Fruit fly (Drosophila melanogaster) whole organism, wandering third instar larva: ENCODE measurements around the gene aus.
A peak's percentile ranks its signal among the peaks of the same experiment; 100 is the strongest.

Experiments used
- Abd-B ChIP-seq: fragments of >200 bp; optimal IDR thresholded peaks from 2 replicates; lab custom pipeline; 2017; ENCODE audit warnings: missing biosample characterization, missing genetic modification characterization
- CG32264 ChIP-seq: fragments of 200-800 bp; sonication (Bioruptor generic); optimal IDR thresholded peaks from 2 replicates; lab custom pipeline; 2016; ENCODE audit warnings: missing biosample characterization, missing genetic modification characterization
- CG9705 ChIP-seq: fragments of 200-800 bp; sonication (Bioruptor generic); optimal IDR thresholded peaks from 2 replicates; lab custom pipeline; 2018; ENCODE audit warnings: missing biosample characterization, mild to moderate bottlenecking, missing genetic modification characterization
- CrebA ChIP-seq: fragments of 200-800 bp; sonication (Bioruptor generic); optimal IDR thresholded peaks from 2 replicates; lab custom pipeline; 2016; ENCODE audit warnings: missing biosample characterization, mild to moderate bottlenecking, missing genetic modification characterization, borderline replicate concordance
- Dfd ChIP-seq: fragments of >200 bp; optimal IDR thresholded peaks from 2 replicates; lab custom pipeline; 2017; ENCODE audit warnings: missing biosample characterization, missing genetic modification characterization
- Dif ChIP-seq: fragments of 200-275, 200-300 bp; sonication (Bioruptor generic); optimal IDR thresholded peaks from 2 replicates; lab custom pipeline; 2018; ENCODE audit warnings: missing biosample characterization, missing genetic modification characterization; ENCODE audit not compliant: partially characterized antibody
- GATAd ChIP-seq: sonication (Bioruptor generic); optimal IDR thresholded peaks from 2 replicates; lab custom pipeline; 2016; ENCODE audit warnings: missing biosample characterization, missing genetic modification characterization
- HLH106 ChIP-seq: fragments of 200-800 bp; optimal IDR thresholded peaks from 3 replicates; lab custom pipeline; 2019; ENCODE audit warnings: missing biosample characterization, mild to moderate bottlenecking, missing genetic modification characterization, moderate library complexity
- Hnf4 ChIP-seq: fragments of 200-800 bp; sonication (Bioruptor generic); optimal IDR thresholded peaks from 2 replicates; lab custom pipeline; 2016; ENCODE audit warnings: missing biosample characterization, mild to moderate bottlenecking, missing genetic modification characterization
- Hr78 ChIP-seq: fragments of >200 bp; optimal IDR thresholded peaks from 2 replicates; lab custom pipeline; 2017; ENCODE audit warnings: missing biosample characterization, missing genetic modification characterization
- Hr83 ChIP-seq: fragments of 200-300 bp; sonication (Bioruptor generic); optimal IDR thresholded peaks from 2 replicates; lab custom pipeline; 2016; ENCODE audit warnings: missing biosample characterization, mild to moderate bottlenecking, missing genetic modification characterization, moderate library complexity; ENCODE audit not compliant: poor library complexity, severe bottlenecking
- Jra ChIP-seq: sonication (Bioruptor generic); optimal IDR thresholded peaks from 2 replicates; lab custom pipeline; 2016; ENCODE audit warnings: missing biosample characterization, missing genetic modification characterization
- Mio ChIP-seq: sonication (Bioruptor generic); optimal IDR thresholded peaks from 2 replicates; lab custom pipeline; 2016; ENCODE audit warnings: missing biosample characterization, missing genetic modification characterization
- Myc ChIP-seq: fragments of >200 bp; optimal IDR thresholded peaks from 2 replicates; lab custom pipeline; 2017
- N ChIP-seq: fragments of >200 bp; optimal IDR thresholded peaks from 2 replicates; lab custom pipeline; 2018; ENCODE audit warnings: missing biosample characterization, missing external identifiers, missing genetic modification characterization
- OdsH ChIP-seq: fragments of 200-800 bp; sonication (Bioruptor generic); optimal IDR thresholded peaks from 2 replicates; lab custom pipeline; 2016; ENCODE audit warnings: missing biosample characterization, mild to moderate bottlenecking, missing genetic modification characterization
- Rel ChIP-seq, 2 experiments: fragments of 200-800 bp; sonication (Bioruptor generic) in 1 of 2; optimal IDR thresholded peaks; 2 replicates in 1 of 2; 3 replicates in 1 of 2; lab custom pipeline; 2016 to 2019; ENCODE audit warnings: mild to moderate bottlenecking in 2 of 2, missing biosample characterization in 2 of 2, missing genetic modification characterization in 2 of 2, moderate library complexity in 1 of 2
- Sp1 ChIP-seq: fragments of 200-800 bp; sonication (Bioruptor generic); optimal IDR thresholded peaks from 3 replicates; lab custom pipeline; 2019; ENCODE audit warnings: missing biosample characterization, mild to moderate bottlenecking, missing genetic modification characterization, moderate library complexity
- Vsx2 ChIP-seq: fragments of 200-300, 225-300 bp; sonication (Bioruptor generic); optimal IDR thresholded peaks from 2 replicates; lab custom pipeline; 2018; ENCODE audit warnings: missing biosample characterization, missing genetic modification characterization; ENCODE audit not compliant: partially characterized antibody
- br ChIP-seq: fragments of 200-800 bp; sonication (Bioruptor generic); optimal IDR thresholded peaks from 2 replicates; lab custom pipeline; 2016; ENCODE audit warnings: missing biosample characterization, missing genetic modification characterization
- brk ChIP-seq: fragments of 200-800 bp; sonication (Bioruptor generic); optimal IDR thresholded peaks from 2 replicates; lab custom pipeline; 2016; ENCODE audit warnings: missing biosample characterization, mild to moderate bottlenecking, missing genetic modification characterization
- dl ChIP-seq, 2 experiments: fragments of 175-275, 200-275 bp in 1 of 2; fragments of 200-275 bp in 1 of 2; sonication (Bioruptor generic); optimal IDR thresholded peaks; lab custom pipeline; 2018; ENCODE audit warnings: mild to moderate bottlenecking in 2 of 2, missing biosample characterization in 2 of 2, missing genetic modification characterization in 2 of 2, moderate library complexity in 2 of 2; ENCODE audit not compliant: partially characterized antibody in 2 of 2, insufficient read depth in 1 of 2
- dmrt93B ChIP-seq: fragments of 200-800 bp; sonication (Bioruptor generic); optimal IDR thresholded peaks from 2 replicates; lab custom pipeline; 2018; ENCODE audit warnings: missing biosample characterization, mild to moderate bottlenecking, missing genetic modification characterization
- dsf ChIP-seq: sonication (Bioruptor generic); optimal IDR thresholded peaks from 2 replicates; lab custom pipeline; 2016; ENCODE audit warnings: missing biosample characterization, missing genetic modification characterization, borderline replicate concordance
- ey ChIP-seq: fragments of 200-800 bp; sonication (Bioruptor generic); optimal IDR thresholded peaks from 2 replicates; lab custom pipeline; 2016; ENCODE audit warnings: missing biosample characterization, missing genetic modification characterization
- foxo ChIP-seq, 2 experiments: fragments of 200-800 bp; sonication (Bioruptor generic); optimal IDR thresholded peaks; 2 replicates in 1 of 2; 3 replicates in 1 of 2; lab custom pipeline; 2016 to 2017; ENCODE audit warnings: missing biosample characterization in 2 of 2, missing genetic modification characterization in 2 of 2
- fru ChIP-seq: fragments of 200-800 bp; sonication (Bioruptor generic); optimal IDR thresholded peaks from 3 replicates; lab custom pipeline; 2016; ENCODE audit warnings: missing biosample characterization, mild to moderate bottlenecking, missing genetic modification characterization
- h ChIP-seq: fragments of 200-800 bp; sonication (Bioruptor generic); optimal IDR thresholded peaks from 3 replicates; lab custom pipeline; 2016; ENCODE audit warnings: missing biosample characterization, mild to moderate bottlenecking, missing genetic modification characterization
- jim ChIP-seq: fragments of 175-275, 200-325 bp; sonication (Bioruptor generic); optimal IDR thresholded peaks from 2 replicates; lab custom pipeline; 2016; ENCODE audit warnings: missing biosample characterization, mild to moderate bottlenecking, missing genetic modification characterization
- lola ChIP-seq: fragments of >200 bp; optimal IDR thresholded peaks from 2 replicates; lab custom pipeline; 2017; ENCODE audit warnings: missing biosample characterization, missing genetic modification characterization
- pan ChIP-seq: fragments of >200 bp; optimal IDR thresholded peaks from 2 replicates; lab custom pipeline; 2017
- psq ChIP-seq: fragments of 200-800 bp; sonication (Bioruptor generic); optimal IDR thresholded peaks from 3 replicates; lab custom pipeline; 2017; ENCODE audit warnings: missing biosample characterization, mild to moderate bottlenecking, missing genetic modification characterization, moderate library complexity
- rgr ChIP-seq: fragments of 200-800 bp; sonication (Bioruptor generic); optimal IDR thresholded peaks from 3 replicates; lab custom pipeline; 2016; ENCODE audit warnings: missing biosample characterization, mild to moderate bottlenecking, missing genetic modification characterization
- sage ChIP-seq: fragments of 200-800 bp; sonication (Bioruptor generic); optimal IDR thresholded peaks from 2 replicates; lab custom pipeline; 2016; ENCODE audit warnings: missing biosample characterization, mild to moderate bottlenecking, missing genetic modification characterization
- sv ChIP-seq: fragments of 200-800 bp; sonication (Bioruptor generic); optimal IDR thresholded peaks from 3 replicates; lab custom pipeline; 2016; ENCODE audit warnings: missing biosample characterization, missing genetic modification characterization
- tai ChIP-seq: sonication (Bioruptor generic); optimal IDR thresholded peaks from 2 replicates; lab custom pipeline; 2016; ENCODE audit warnings: missing biosample characterization, missing genetic modification characterization
- usp ChIP-seq: fragments of >200 bp; optimal IDR thresholded peaks from 2 replicates; lab custom pipeline; 2017; ENCODE audit warnings: missing biosample characterization, missing genetic modification characterization
- woc ChIP-seq: sonication (Bioruptor generic); optimal IDR thresholded peaks from 2 replicates; lab custom pipeline; 2016; ENCODE audit warnings: missing biosample characterization, mild to moderate bottlenecking, missing genetic modification characterization

aus gene

dm6 chr3R:21338313-21338921 is 11.0 kb downstream of the aus start:
- no peak for TF ChIP-seq dsf (GFP tag; lab: Kevin White, UChicago)
- no peak for TF ChIP-seq Rel (GFP tag; optimal IDR thresholded peaks at IDR 0.05; lab: Kevin White, UChicago)
- TF ChIP-seq Rel (tag; optimal IDR thresholded peaks at IDR 0.05; lab: Kevin White, UChicago) = no peak
- TF ChIP-seq Dif (GFP tag; lab: Kevin White, UChicago) = no peak
- TF ChIP-seq CG32264 (GFP tag; lab: Kevin White, UChicago) = no peak
- TF ChIP-seq dmrt93B (GFP tag; lab: Kevin White, UChicago) = no peak
- no peak for TF ChIP-seq pan (lab: Kevin White, UChicago)
- TF ChIP-seq Hr78 (GFP tag; lab: Kevin White, UChicago) = no peak
- TF ChIP-seq Hnf4 (GFP tag; lab: Kevin White, UChicago) = no peak
- TF ChIP-seq Sp1 (GFP tag; lab: Kevin White, UChicago) = no peak
- TF ChIP-seq CrebA (GFP tag; lab: Kevin White, UChicago) = no peak
- no peak for TF ChIP-seq usp
- TF ChIP-seq Myc (lab: Kevin White, UChicago) = no peak
- TF ChIP-seq sv (GFP tag; lab: Kevin White, UChicago) = no peak
- no peak for TF ChIP-seq OdsH

- TF ChIP-seq CG32264 (GFP tag; lab: Kevin White, UChicago) (no peak), woc (peak; percentile 69), Jra (GFP tag; lab: Kevin White, UChicago) (peak; percentile 36), h (GFP tag; lab: Kevin White, UChicago) (peak; percentile 78), OdsH (peak; percentile 80), tai (GFP tag; lab: Kevin White, UChicago) (peak; percentile 3), Sp1 (GFP tag; lab: Kevin White, UChicago) (peak; percentile 86), sage (GFP tag; lab: Kevin White, UChicago) (no peak), br (peak; percentile 65), Mio (GFP tag; lab: Kevin White, UChicago) (no peak), lola (GFP tag; lab: Kevin White, UChicago) (no peak), Myc (lab: Kevin White, UChicago) (no peak), Dfd (GFP tag; lab: Kevin White, UChicago) (peak; percentile 39), Hr78 (GFP tag; lab: Kevin White, UChicago) (no peak), usp (no peak), dsf (GFP tag; lab: Kevin White, UChicago) (no peak), Dif (GFP tag; lab: Kevin White, UChicago) (no peak), Rel (GFP tag; optimal IDR thresholded peaks at IDR 0.05; lab: Kevin White, UChicago) (no peak), Rel (tag; optimal IDR thresholded peaks at IDR 0.05; lab: Kevin White, UChicago) (no peak), N (GFP tag; lab: Kevin White, UChicago) (no peak), GATAd (no peak), brk (GFP tag; lab: Kevin White, UChicago) (no peak), psq (GFP tag; lab: Kevin White, UChicago) (peak; percentile 76), CrebA (GFP tag; lab: Kevin White, UChicago) (no peak), HLH106 (tag; lab: Kevin White, UChicago) (peak; percentile 84), dmrt93B (GFP tag; lab: Kevin White, UChicago) (peak; percentile 78), foxo (GFP tag; optimal IDR thresholded peaks at IDR 0.05; lab: Kevin White, UChicago) (peak in 1 of 2 experiments; percentile 81), CG9705 (GFP tag; lab: Kevin White, UChicago) (peak; percentile 67), Hnf4 (GFP tag; lab: Kevin White, UChicago) (peak; percentile 35), dl (GFP tag; optimal IDR thresholded peaks at IDR 0.05; lab: Kevin White, UChicago; ENCODE audit: insufficient read depth in 1 of 2, partially characterized antibody in 2 of 2) (no peak), pan (lab: Kevin White, UChicago) (no peak), ey (GFP tag; lab: Kevin White, UChicago) (peak; percentile 78), Vsx2 (GFP tag; lab: Kevin White, UChicago) (no peak), sv (GFP tag; lab: Kevin White, UChicago) (peak; percentile 38), Abd-B (GFP tag; lab: Kevin White, UChicago) (no peak), jim (GFP tag; lab: Kevin White, UChicago) (no peak), Hr83 (GFP tag; lab: Kevin White, UChicago) (no peak), fru (GFP tag; lab: Kevin White, UChicago) (peak; percentile 76), rgr (GFP tag; lab: Kevin White, UChicago) (peak; percentile 71)
Measured at dm6 chr3R:21336797-21337244, 12.6 kb downstream of the aus start.
